Fruit fly (Drosophila melanogaster) whole organism, embryonic: ENCODE data around the gene CG16903.

Experiments
- CG1024 ChIP-seq: fragments of 200-800 bp; sonication (Bioruptor generic); IDR thresholded peaks from 2 replicates; pipeline ENCODE4 v1.3.6; 2022; ENCODE audit warnings: missing biosample characterization, missing genetic modification characterization
- CG10366 ChIP-seq: fragments of 200-800 bp; sonication (Bioruptor generic); IDR thresholded peaks from 2 replicates; pipeline ENCODE4 v1.3.6; 2022; ENCODE audit warnings: missing biosample characterization, missing genetic modification characterization
- CG11398 ChIP-seq: fragments of 200-800 bp; sonication (Bioruptor generic); optimal IDR thresholded peaks from 2 replicates; lab custom pipeline; 2016; ENCODE audit warnings: missing biosample characterization, missing genetic modification characterization
- CG11504 ChIP-seq: fragments of 200-800 bp; sonication (Bioruptor generic); optimal IDR thresholded peaks from 3 replicates; lab custom pipeline; 2019; ENCODE audit warnings: missing biosample characterization, mild to moderate bottlenecking, missing genetic modification characterization, moderate library complexity
- CG12942 ChIP-seq: fragments of 200-800 bp; sonication (Bioruptor generic); optimal IDR thresholded peaks from 3 replicates; lab custom pipeline; 2016; ENCODE audit warnings: missing biosample characterization, missing genetic modification characterization
- CG13424 ChIP-seq: fragments of 200-800 bp; sonication (Bioruptor generic); optimal IDR thresholded peaks from 2 replicates; lab custom pipeline; 2019; ENCODE audit warnings: missing biosample characterization, mild to moderate bottlenecking, missing genetic modification characterization, moderate library complexity
- CG13624 ChIP-seq: fragments of 200-800 bp; sonication (Bioruptor generic); optimal IDR thresholded peaks from 2 replicates; lab custom pipeline; 2016; ENCODE audit warnings: missing biosample characterization, missing genetic modification characterization
- CG1529 ChIP-seq: fragments of 200-800 bp; sonication (Bioruptor generic); optimal IDR thresholded peaks from 3 replicates; lab custom pipeline; 2018; ENCODE audit warnings: missing biosample characterization, missing genetic modification characterization
- CG15601 ChIP-seq: fragments of 200-800 bp; sonication (Bioruptor generic); optimal IDR thresholded peaks from 3 replicates; lab custom pipeline; 2019; ENCODE audit warnings: missing biosample characterization, mild to moderate bottlenecking, missing genetic modification characterization, moderate library complexity
- CG17328 ChIP-seq: fragments of 200-800 bp; sonication (Bioruptor generic); IDR thresholded peaks from 2 replicates; pipeline ENCODE4 v1.3.6; 2022; ENCODE audit warnings: missing biosample characterization, missing genetic modification characterization
- CG18262 ChIP-seq: fragments of 200-800 bp; optimal IDR thresholded peaks from 3 replicates; lab custom pipeline; 2019; ENCODE audit warnings: missing biosample characterization, mild to moderate bottlenecking, missing genetic modification characterization, moderate library complexity
- CG2120 ChIP-seq: fragments of 200-800 bp; sonication (Bioruptor generic); optimal IDR thresholded peaks from 3 replicates; lab custom pipeline; 2016; ENCODE audit warnings: missing biosample characterization, missing genetic modification characterization
- CG2678 ChIP-seq: fragments of 200-800 bp; sonication (Bioruptor generic); optimal IDR thresholded peaks from 3 replicates; lab custom pipeline; 2019; ENCODE audit warnings: missing biosample characterization, mild to moderate bottlenecking, missing genetic modification characterization, moderate library complexity
- CG4404 ChIP-seq: fragments of 200-800 bp; sonication (Bioruptor generic); IDR thresholded peaks from 2 replicates; pipeline ENCODE4 v1.3.6; 2022; ENCODE audit warnings: missing biosample characterization, missing genetic modification characterization
- CG7556 ChIP-seq: fragments of 200-800 bp; sonication (Bioruptor generic); optimal IDR thresholded peaks from 2 replicates; lab custom pipeline; 2017; ENCODE audit warnings: missing biosample characterization, mild to moderate bottlenecking, missing genetic modification characterization
- CG7839 ChIP-seq: fragments of 200-800 bp; sonication (Bioruptor generic); optimal IDR thresholded peaks from 3 replicates; lab custom pipeline; 2018; ENCODE audit warnings: missing biosample characterization, mild to moderate bottlenecking, missing genetic modification characterization, moderate library complexity
- CG9215 ChIP-seq: fragments of 200-800 bp; sonication (Bioruptor generic); IDR thresholded peaks from 2 replicates; pipeline ENCODE4 v1.3.6; 2022; ENCODE audit warnings: missing biosample characterization, missing genetic modification characterization
- CTCF ChIP-seq: fragments of 200-800 bp; sonication (Bioruptor generic); optimal IDR thresholded peaks from 2 replicates; lab custom pipeline; 2017; ENCODE audit warnings: missing biosample characterization, mild to moderate bottlenecking, missing genetic modification characterization, moderate library complexity
- Chrac-16 ChIP-seq: fragments of 200-800 bp; sonication (Bioruptor generic); optimal IDR thresholded peaks from 3 replicates; lab custom pipeline; 2016; ENCODE audit warnings: missing biosample characterization, missing genetic modification characterization
- D ChIP-seq, 2 experiments: fragments of 200-800 bp in 1 of 2; fragments of >200 bp in 1 of 2; sonication (Bioruptor generic) in 1 of 2; optimal IDR thresholded peaks; 2 replicates in 1 of 2; 3 replicates in 1 of 2; lab custom pipeline; 2017; ENCODE audit warnings: mild to moderate bottlenecking in 1 of 2, missing biosample characterization in 1 of 2, missing genetic modification characterization in 1 of 2, missing genetic modification reagents in 1 of 2
- D19A ChIP-seq: fragments of 200-800 bp; optimal IDR thresholded peaks from 3 replicates; lab custom pipeline; 2019; ENCODE audit warnings: missing biosample characterization, mild to moderate bottlenecking, missing genetic modification characterization, moderate library complexity
- Lhr ChIP-seq: fragments of 200-800 bp; sonication (Bioruptor generic); optimal IDR thresholded peaks from 3 replicates; lab custom pipeline; 2017; ENCODE audit warnings: mild to moderate bottlenecking, missing biosample characterization, missing genetic modification reagents, missing genetic modification characterization
- Myb ChIP-seq: fragments of 200-800 bp; sonication (Bioruptor generic); optimal IDR thresholded peaks from 2 replicates; lab custom pipeline; 2016; ENCODE audit warnings: missing biosample characterization, missing genetic modification characterization
- NfI ChIP-seq: fragments of 200-800 bp; sonication (Bioruptor generic); optimal IDR thresholded peaks from 3 replicates; lab custom pipeline; 2018; ENCODE audit warnings: missing biosample characterization, mild to moderate bottlenecking, missing genetic modification characterization, moderate library complexity
- Rfx ChIP-seq: fragments of 200-800 bp; sonication (Bioruptor generic); IDR thresholded peaks from 2 replicates; pipeline ENCODE4 v1.3.6; 2022; ENCODE audit warnings: missing biosample characterization, missing genetic modification characterization
- Six4 ChIP-seq: fragments of 200-800 bp; sonication (Bioruptor generic); optimal IDR thresholded peaks from 2 replicates; lab custom pipeline; 2016; ENCODE audit warnings: missing biosample characterization, missing genetic modification characterization
- Sox102F ChIP-seq: fragments of 200-800 bp; sonication (Bioruptor generic); optimal IDR thresholded peaks from 2 replicates; lab custom pipeline; 2018; ENCODE audit warnings: missing biosample characterization, mild to moderate bottlenecking, missing genetic modification characterization, moderate library complexity
- Taf1 ChIP-seq: fragments of 200-800 bp; sonication (Bioruptor generic); IDR thresholded peaks from 2 replicates; pipeline ENCODE4 v1.3.6; 2022; ENCODE audit warnings: missing biosample characterization, missing genetic modification characterization
- Xrp1 ChIP-seq: fragments of 200-800 bp; sonication (Bioruptor generic); IDR thresholded peaks from 2 replicates; pipeline ENCODE4 v1.3.6; 2022; ENCODE audit warnings: missing biosample characterization, missing genetic modification characterization
- chinmo ChIP-seq: fragments of 200-800 bp; sonication (Bioruptor generic); IDR thresholded peaks from 4 replicates; pipeline ENCODE4 v1.3.6; 2022; ENCODE audit warnings: missing biosample characterization, missing genetic modification characterization; ENCODE audit not compliant: partially characterized antibody
- dmrt99B ChIP-seq: fragments of 200-800 bp; sonication (Bioruptor generic); optimal IDR thresholded peaks from 2 replicates; lab custom pipeline; 2018; ENCODE audit warnings: missing biosample characterization, mild to moderate bottlenecking, missing genetic modification characterization, moderate library complexity
- eyg ChIP-seq: fragments of 200-800 bp; sonication (Bioruptor generic); optimal IDR thresholded peaks from 3 replicates; lab custom pipeline; 2016; ENCODE audit warnings: missing biosample characterization, missing genetic modification characterization
- gem ChIP-seq: fragments of 200-800 bp; sonication (Bioruptor generic); optimal IDR thresholded peaks from 2 replicates; lab custom pipeline; 2019; ENCODE audit warnings: missing biosample characterization, mild to moderate bottlenecking, missing genetic modification characterization, moderate library complexity
- kah ChIP-seq: fragments of 200-800 bp; sonication (Bioruptor generic); optimal IDR thresholded peaks from 2 replicates; lab custom pipeline; 2018; ENCODE audit warnings: missing biosample characterization, mild to moderate bottlenecking, missing genetic modification characterization
- lilli ChIP-seq: fragments of 200-800 bp; sonication (Bioruptor generic); optimal IDR thresholded peaks from 3 replicates; lab custom pipeline; 2016; ENCODE audit warnings: missing biosample characterization, missing genetic modification characterization
- mam ChIP-seq: fragments of 200-800 bp; sonication (Bioruptor generic); optimal IDR thresholded peaks from 3 replicates; lab custom pipeline; 2016; ENCODE audit warnings: missing biosample characterization, missing genetic modification characterization
- oc ChIP-seq: fragments of 200-800 bp; sonication (Bioruptor generic); optimal IDR thresholded peaks from 2 replicates; lab custom pipeline; 2018; ENCODE audit warnings: missing biosample characterization, mild to moderate bottlenecking, missing genetic modification characterization, moderate library complexity
- otp ChIP-seq: fragments of 200-800 bp; sonication (Bioruptor generic); IDR thresholded peaks from 3 replicates; pipeline ENCODE4, ENCODE4 v1.3.6; 2022; ENCODE audit warnings: missing biosample characterization, missing genetic modification characterization
- phol ChIP-seq: fragments of 200-800 bp; sonication (Bioruptor generic); optimal IDR thresholded peaks from 3 replicates; lab custom pipeline; 2018; ENCODE audit warnings: missing biosample characterization, mild to moderate bottlenecking, missing genetic modification characterization, moderate library complexity
- pum ChIP-seq: fragments of 200-800 bp; sonication (Bioruptor generic); optimal IDR thresholded peaks from 2 replicates; lab custom pipeline; 2016; ENCODE audit warnings: missing biosample characterization, missing genetic modification characterization
- rib ChIP-seq: fragments of 200-800 bp; sonication (Bioruptor generic); IDR thresholded peaks from 2 replicates; pipeline ENCODE4 v1.3.6; 2022; ENCODE audit warnings: missing biosample characterization, missing genetic modification characterization
- ro ChIP-seq: fragments of 200-800 bp; sonication (Bioruptor generic); IDR thresholded peaks from 2 replicates; pipeline ENCODE4 v1.3.6; 2022; ENCODE audit warnings: missing biosample characterization, missing genetic modification characterization
- sens ChIP-seq: fragments of 200-800 bp; sonication (Bioruptor generic); peaks from one replicate; lab custom pipeline; 2016; ENCODE audit warnings: missing biosample characterization, missing genetic modification characterization
- sisA ChIP-seq: fragments of 200-800 bp; sonication (Bioruptor generic); IDR thresholded peaks from 2 replicates; pipeline ENCODE4 v1.3.6; 2022; ENCODE audit warnings: missing biosample characterization, missing genetic modification characterization
- sr ChIP-seq: fragments of 200-800 bp; sonication (Bioruptor generic); IDR thresholded peaks from 3 replicates; pipeline ENCODE4 v1.3.6; 2022; ENCODE audit warnings: missing biosample characterization, missing genetic modification characterization
- ssp ChIP-seq: fragments of 200-800 bp; sonication (Bioruptor generic); IDR thresholded peaks from 2 replicates; pipeline ENCODE4 v1.3.6; 2022; ENCODE audit warnings: missing biosample characterization, missing genetic modification characterization
- zen ChIP-seq: fragments of 200-800 bp; sonication (Bioruptor generic); optimal IDR thresholded peaks from 3 replicates; lab custom pipeline; 2018; ENCODE audit warnings: missing biosample characterization, mild to moderate bottlenecking, missing genetic modification characterization, moderate library complexity
- zfh1 ChIP-seq: fragments of 200-800 bp; sonication (Bioruptor generic); IDR thresholded peaks from 3 replicates; pipeline ENCODE4 v1.3.6; 2022; ENCODE audit warnings: missing biosample characterization, missing genetic modification characterization

Gene CG16903

DNA sequence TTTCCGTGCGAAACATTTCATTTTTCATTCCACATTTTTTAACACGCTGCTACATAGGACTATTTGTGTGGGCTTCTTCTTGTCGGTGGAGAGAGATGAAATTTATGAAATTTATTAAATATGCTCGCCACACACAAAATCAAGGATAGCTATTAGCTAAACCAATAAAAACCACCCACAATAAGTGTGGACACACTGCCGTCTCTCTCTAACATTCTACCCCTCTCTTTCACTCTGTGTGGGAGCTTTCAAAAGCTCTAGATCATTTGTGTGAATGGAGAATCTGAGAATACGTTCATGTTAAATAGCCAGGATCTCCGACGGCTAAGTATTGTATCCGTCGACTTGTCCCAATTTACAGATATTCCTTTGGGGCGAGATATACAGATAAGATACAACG is 42.6 kb downstream of the CG16903 start (continued):
- TF ChIP-seq CG13624 (GFP tag; lab: Kevin White, UChicago) (no peak), ro (GFP tag; lab: Robert Waterston, UW) (no peak)

DNA sequence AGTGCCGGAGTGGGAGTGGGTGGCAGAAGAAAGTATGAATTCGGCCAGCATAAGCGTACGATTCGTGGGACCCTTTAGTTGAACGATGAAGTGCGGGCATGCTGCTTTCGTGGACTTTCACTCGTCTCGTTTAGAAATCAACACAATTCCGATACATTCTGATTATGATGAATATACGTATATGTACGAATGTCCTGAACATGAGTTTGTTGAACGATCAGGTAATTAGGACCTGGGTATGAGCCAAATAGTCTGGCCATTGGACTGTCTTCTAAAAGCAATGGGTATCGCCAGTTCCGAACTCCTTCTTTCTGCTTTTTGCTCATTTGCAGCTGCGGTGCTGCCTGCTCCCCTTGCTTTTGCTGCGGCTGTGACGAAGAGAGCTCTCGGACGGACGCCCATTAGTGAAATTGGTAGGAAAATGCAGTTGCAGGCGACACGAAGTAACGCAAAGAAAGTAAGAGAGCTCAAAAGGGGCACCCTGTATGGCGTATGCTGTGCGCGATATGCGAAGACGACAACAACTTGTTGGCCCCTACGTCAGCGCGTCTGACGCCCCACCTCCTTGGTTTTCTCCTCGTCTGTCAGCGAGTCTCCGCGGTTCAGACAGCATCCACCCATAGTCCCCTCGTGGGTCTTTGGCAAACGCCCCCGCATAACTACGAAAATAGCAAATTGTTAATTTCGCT is 43.3 kb downstream of the CG16903 start:
- TF ChIP-seq zen (tag; lab: Kevin White, UChicago) (no peak), Chrac-16 (GFP tag; lab: Kevin White, UChicago) (peak; percentile 8), zfh1 (GFP tag; lab: Robert Waterston, UW) (0 out of 3 replicates have a peak, but pooled peaks have one; percentile 15), CTCF (no peak), CG2678 (peak; percentile 42), Rfx (GFP tag; lab: Robert Waterston, UW) (peak; percentile 25; the same call in 1 of the 2 replicates), CG9215 (GFP tag; lab: Robert Waterston, UW) (peak; percentile 28; the same call in 1 of the 2 replicates), Xrp1 (GFP tag; lab: Robert Waterston, UW) (peak; percentile 38; the same call in 1 of the 2 replicates), oc (tag; lab: Kevin White, UChicago) (no peak), D (optimal IDR thresholded peaks at IDR 0.05; lab: Kevin White, UChicago) (no peak), D (GFP tag; optimal IDR thresholded peaks at IDR 0.05; lab: Kevin White, UChicago) (peak; percentile 10), rib (GFP tag; lab: Robert Waterston, UW) (0 out of 2 replicates have a peak, but pooled peaks have one; percentile 53), Lhr (GFP tag; lab: Kevin White, UChicago) (no peak), CG11398 (no peak), CG15601 (tag; lab: Kevin White, UChicago) (peak; percentile 4), ssp (GFP tag; lab: Robert Waterston, UW) (no peak), sr (GFP tag; lab: Robert Waterston, UW) (no peak; the same call in 2 of the 3 replicates), CG12942 (GFP tag; lab: Kevin White, UChicago) (peak; percentile 14), CG4404 (GFP tag; lab: Robert Waterston, UW) (no peak), kah (peak; percentile 62), mam (GFP tag; lab: Kevin White, UChicago) (peak; percentile 7), CG10366 (peak; percentile 60), Myb (GFP tag; lab: Kevin White, UChicago) (no peak), CG7556 (GFP tag; lab: Kevin White, UChicago) (peak; percentile 2), sisA (peak; percentile 40; the same call in 1 of the 2 replicates), Sox102F (peak; percentile 41), sens (GFP tag; lab: Kevin White, UChicago) (peak; percentile 90), phol (tag; lab: Kevin White, UChicago) (peak; percentile 39), CG17328 (GFP tag; lab: Robert Waterston, UW) (no peak), eyg (GFP tag; lab: Kevin White, UChicago) (peak; percentile 36), gem (tag; lab: Kevin White, UChicago) (peak; percentile 44), D19A (peak; percentile 5), CG13424 (tag; lab: Kevin White, UChicago) (peak; percentile 13), CG1024 (GFP tag; lab: Robert Waterston, UW) (no peak), CG7839 (tag; lab: Kevin White, UChicago) (peak; percentile 18), pum (peak; percentile 11), Taf1 (GFP tag; lab: Robert Waterston, UW) (no peak), CG11504 (tag; lab: Kevin White, UChicago) (peak; percentile 50), dmrt99B (tag; lab: Kevin White, UChicago) (no peak), CG1529 (GFP tag; lab: Kevin White, UChicago) (peak; percentile 4), chinmo (no peak), lilli (GFP tag; lab: Kevin White, UChicago) (peak; percentile 28), Six4 (peak; percentile 16), CG2120 (peak; percentile 24), NfI (GFP tag; lab: Kevin White, UChicago) (peak; percentile 3), CG18262 (tag; lab: Kevin White, UChicago) (peak; percentile 28), otp (no peak)
